Fruit fly (Drosophila melanogaster): Measurements from ENCODE around the gene CG31287.

DNA sequence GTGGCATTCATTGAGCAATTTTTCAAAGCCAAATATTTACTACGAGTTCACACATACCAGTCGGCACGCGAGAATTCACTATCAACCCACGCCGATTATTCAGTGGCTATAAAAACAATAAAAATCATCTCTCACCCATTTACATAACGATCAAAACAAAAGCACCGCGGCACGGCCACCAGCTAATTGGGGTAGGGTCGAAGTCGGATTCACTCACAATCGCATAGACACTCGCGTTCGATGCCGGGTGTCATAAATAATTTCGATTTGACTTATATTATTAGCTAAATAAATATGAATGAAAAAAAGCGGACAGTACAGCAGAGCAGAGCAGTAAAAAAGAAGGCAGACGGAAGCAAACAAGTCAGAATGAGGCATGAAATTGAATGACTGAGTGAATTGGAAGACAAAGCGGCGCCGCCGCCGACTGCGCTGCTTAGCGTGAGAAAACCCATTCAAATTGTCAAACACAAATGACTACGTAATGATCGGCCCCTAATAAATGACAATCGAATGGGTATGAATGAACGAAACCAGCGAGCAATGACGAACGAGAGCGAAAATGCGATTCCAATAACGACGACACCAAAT, 27.0 kb downstream of the CG31287 start:
- TF ChIP-seq kay (GFP tag; ENCODE audit: borderline replicate concordance) (peak; percentile 95), tj (GFP tag; optimal IDR thresholded peaks at IDR 0.05) (peak; percentile 4), CG1620 (GFP tag; optimal IDR thresholded peaks at IDR 0.05) (no peak), CG7045 (GFP tag; optimal IDR thresholded peaks at IDR 0.05) (no peak), cic (GFP tag; optimal IDR thresholded peaks at IDR 0.05) (peak; percentile 96), Hr96 (GFP tag; optimal IDR thresholded peaks at IDR 0.05) (no peak), CG11617 (GFP tag; optimal IDR thresholded peaks at IDR 0.05) (no peak), CG12768 (GFP tag; optimal IDR thresholded peaks at IDR 0.05) (peak; percentile 29), Clk (GFP tag; optimal IDR thresholded peaks at IDR 0.05) (no peak), cnc (optimal IDR thresholded peaks at IDR 0.05) (peak in 1 of 2 experiments; percentile 4), CG5204 (GFP tag; optimal IDR thresholded peaks at IDR 0.05) (no peak), Crg-1 (GFP tag; optimal IDR thresholded peaks at IDR 0.05) (no peak), CG14711 (tag; optimal IDR thresholded peaks at IDR 0.05) (no peak), ovo (GFP tag; optimal IDR thresholded peaks at IDR 0.05) (no peak)
